Worm (Caenorhabditis elegans) whole organism, mixed stage, embryonic: ENCODE data around the gene B0391.14.

ENCODE experiments used
- ceh-39 ChIP-seq: fragments of 150-350 bp; optimal IDR thresholded peaks from 2 replicates; lab custom pipeline; 2014; ENCODE audit warnings: missing biosample characterization, missing genetic modification characterization
- drap-1 ChIP-seq: fragments of 200-800 bp; sonication (Bioruptor generic); optimal IDR thresholded peaks from 3 replicates; lab custom pipeline; 2018; ENCODE audit warnings: mild to moderate bottlenecking, missing genetic modification characterization, missing compliant biosample characterization

DNA sequence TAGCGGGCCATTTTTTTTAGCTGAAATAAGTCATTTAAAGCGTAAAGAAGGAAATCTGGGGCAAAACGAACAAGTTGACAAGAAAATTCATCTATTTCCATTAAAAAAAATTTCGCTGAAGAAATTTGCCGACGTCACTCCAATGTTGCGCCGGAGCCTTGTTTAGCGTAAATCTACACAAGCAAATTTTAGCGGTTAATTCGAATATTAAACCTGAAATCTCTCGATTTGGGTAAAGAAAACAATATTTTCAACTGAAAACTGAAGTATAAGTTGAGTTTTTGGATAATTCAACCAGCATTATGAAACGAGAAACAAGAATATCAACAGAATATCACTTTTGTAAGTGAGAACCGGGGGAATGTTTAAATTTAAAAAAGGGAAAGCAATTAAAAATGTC, 21.3 kb downstream of the B0391.14 start, which contains the start of gene F28F8.9:
- TF ChIP-seq ceh-39 (tag; lab: Kevin White, UChicago) (no peak), drap-1 (GFP tag; lab: Kevin White, UChicago) (no peak)
